Worm (Caenorhabditis elegans): ENCODE data around the gene svh-2.

DNA sequence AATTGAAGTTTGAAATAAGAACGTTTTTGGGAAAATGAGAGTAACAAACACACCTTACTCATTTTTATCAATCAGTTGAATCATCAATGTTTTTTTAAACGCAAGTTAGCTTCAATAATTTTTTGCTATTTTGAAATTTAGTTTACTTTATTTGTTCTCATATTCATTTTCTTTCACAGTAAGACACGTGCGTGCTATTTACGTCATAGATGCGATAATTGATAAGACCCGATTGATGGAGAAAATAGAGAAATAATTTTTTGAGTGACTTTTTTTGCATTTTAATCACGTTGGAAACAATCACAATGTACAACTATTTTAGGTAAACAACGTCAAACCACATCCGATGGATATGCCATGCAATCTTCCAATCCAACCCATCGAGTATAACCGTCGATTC, 33.6 kb upstream of the svh-2 start:
- TF ChIP-seq nhr-12 (tag; optimal IDR thresholded peaks at IDR 0.05) = no peak
- no peak for TF ChIP-seq elt-1 (tag; optimal IDR thresholded peaks at IDR 0.05)
- no peak for TF ChIP-seq nhr-23 (tag; optimal IDR thresholded peaks at IDR 0.05)
- no peak for TF ChIP-seq nhr-11 (tag; optimal IDR thresholded peaks at IDR 0.05)

Data from whole organism, L2 larva.